Worm (Caenorhabditis elegans): ENCODE data around the gene C05C8.1.

ce11 chrV:7194818-7195217 lies 44.8 kb upstream of the C05C8.1 start:
- TF ChIP-seq lin-13 (tag; optimal IDR thresholded peaks at IDR 0.05): no peak
- no peak for TF ChIP-seq nhr-28 (tag; optimal IDR thresholded peaks at IDR 0.05)
- TF ChIP-seq ztf-11 (tag; optimal IDR thresholded peaks at IDR 0.05): no peak
- TF ChIP-seq elt-3 (tag; optimal IDR thresholded peaks at IDR 0.05): no peak
- TF ChIP-seq nhr-237 (tag; optimal IDR thresholded peaks at IDR 0.05): no peak
- TF ChIP-seq zip-8 (tag; optimal IDR thresholded peaks at IDR 0.05): no peak
- TF ChIP-seq unc-62 (GFP tag; optimal IDR thresholded peaks at IDR 0.05): no peak

All from whole organism, mixed stage, embryonic.